Worm (Caenorhabditis elegans): ENCODE data around the gene H01M10.1.

The H01M10.1 gene

ce11 chrX:2613077-2613476 is 32.7 kb upstream of the H01M10.1 start:
- TF ChIP-seq ceh-39 (tag; optimal IDR thresholded peaks at IDR 0.05) (no peak), lsy-2 (tag; optimal IDR thresholded peaks at IDR 0.05) (no peak), snpc-4 (tag; optimal IDR thresholded peaks at IDR 0.05) (no peak), tbx-8 (GFP tag; optimal IDR thresholded peaks at IDR 0.05) (peak; percentile 78), unc-39 (tag; optimal IDR thresholded peaks at IDR 0.05) (no peak), mep-1 (tag; optimal IDR thresholded peaks at IDR 0.05) (peak; percentile 16), nhr-12 (tag; optimal IDR thresholded peaks at IDR 0.05) (no peak), mab-5 (tag; optimal IDR thresholded peaks at IDR 0.05) (no peak), bed-3 (GFP tag; optimal IDR thresholded peaks at IDR 0.05) (peak; percentile 69), ham-2 (GFP tag; optimal IDR thresholded peaks at IDR 0.05) (peak; percentile 58), unc-120 (tag; optimal IDR thresholded peaks at IDR 0.05; ENCODE audit: poor library complexity, severe bottlenecking) (peak; percentile 60), nhr-28 (tag; optimal IDR thresholded peaks at IDR 0.05) (no peak), nhr-76 (tag; optimal IDR thresholded peaks at IDR 0.05) (no peak), nhr-237 (tag; optimal IDR thresholded peaks at IDR 0.05) (no peak), mls-2 (tag; optimal IDR thresholded peaks at IDR 0.05) (peak; percentile 89), lin-32 (GFP tag; optimal IDR thresholded peaks at IDR 0.05) (peak; percentile 75), flh-1 (GFP tag; optimal IDR thresholded peaks at IDR 0.05) (peak; percentile 50), drap-1 (GFP tag; optimal IDR thresholded peaks at IDR 0.05) (peak; percentile 87), cnd-1 (tag; optimal IDR thresholded peaks at IDR 0.05) (peak; percentile 86), ztf-11 (tag; optimal IDR thresholded peaks at IDR 0.05) (no peak), hlh-1 (tag; optimal IDR thresholded peaks at IDR 0.05) (no peak), ces-1 (GFP tag; optimal IDR thresholded peaks at IDR 0.05) (peak; percentile 24), sem-2 (GFP tag; optimal IDR thresholded peaks at IDR 0.05) (peak; percentile 81), unc-62 (GFP tag; optimal IDR thresholded peaks at IDR 0.05) (peak; percentile 39), nhr-2 (tag; optimal IDR thresholded peaks at IDR 0.05) (no peak), ceh-83 (GFP tag; optimal IDR thresholded peaks at IDR 0.05) (peak; percentile 92), elt-1 (tag; optimal IDR thresholded peaks at IDR 0.05; ENCODE audit: borderline replicate concordance, insufficient read depth) (no peak), zip-8 (tag; optimal IDR thresholded peaks at IDR 0.05) (no peak), pha-4 (tag; optimal IDR thresholded peaks at IDR 0.05) (peak; percentile 72), sptf-1 (tag; optimal IDR thresholded peaks at IDR 0.05) (peak; percentile 91), blmp-1 (tag; optimal IDR thresholded peaks at IDR 0.05) (no peak), M03D4.4 (tag; optimal IDR thresholded peaks at IDR 0.05) (peak; percentile 88), ceh-43 (GFP tag; optimal IDR thresholded peaks at IDR 0.05) (peak; percentile 84), lin-13 (tag; optimal IDR thresholded peaks at IDR 0.05) (peak; percentile 17), elt-3 (tag; optimal IDR thresholded peaks at IDR 0.05) (peak; percentile 32)

- TF ChIP-seq mls-2 (tag; optimal IDR thresholded peaks at IDR 0.05) (no peak), nhr-28 (tag; optimal IDR thresholded peaks at IDR 0.05) (no peak), zip-8 (tag; optimal IDR thresholded peaks at IDR 0.05) (peak; percentile 88), elt-1 (tag; optimal IDR thresholded peaks at IDR 0.05; ENCODE audit: borderline replicate concordance, insufficient read depth) (peak; percentile 72)
Measured at ce11 chrX:2607522-2608278, 27.3 kb upstream of the H01M10.1 start, which contains the start of gene T03G6.1. Gene T03G6.1 (plus strand): TSS chrX:2608228.

ce11 chrX:2604358-2605016 is 24.1 kb upstream of the H01M10.1 start:
- peak; percentile 40 for TF ChIP-seq ces-1 (GFP tag; optimal IDR thresholded peaks at IDR 0.05)
- no peak for TF ChIP-seq bed-3 (GFP tag; optimal IDR thresholded peaks at IDR 0.05)

Data from whole organism, mixed stage, embryonic.